Worm (Caenorhabditis elegans) whole organism, mixed stage, embryonic: Measurements from ENCODE around the gene ttr-27.

Experiments used
- M03D4.4 ChIP-seq: sonication (generic microtip); optimal IDR thresholded peaks from 2 replicates; lab custom pipeline; 2017; ENCODE audit warnings: mild to moderate bottlenecking, missing genetic modification characterization, missing compliant biosample characterization
- bed-3 ChIP-seq: fragments of 200-800 bp; sonication (Bioruptor generic); optimal IDR thresholded peaks from 3 replicates; lab custom pipeline; 2018; ENCODE audit warnings: mild to moderate bottlenecking, missing genetic modification characterization, moderate library complexity, missing compliant biosample characterization
- blmp-1 ChIP-seq: fragments of 150-350 bp; optimal IDR thresholded peaks from 2 replicates; lab custom pipeline; 2014; ENCODE audit warnings: missing biosample characterization, missing genetic modification characterization
- ceh-43 ChIP-seq: fragments of 200-800 bp; sonication (Bioruptor generic); optimal IDR thresholded peaks from 2 replicates; lab custom pipeline; 2018; ENCODE audit warnings: mild to moderate bottlenecking, missing genetic modification characterization, moderate library complexity, missing compliant biosample characterization
- ceh-83 ChIP-seq: fragments of 200-800 bp; sonication (Bioruptor generic); optimal IDR thresholded peaks from 2 replicates; lab custom pipeline; 2018; ENCODE audit warnings: mild to moderate bottlenecking, missing genetic modification characterization, missing compliant biosample characterization
- ces-1 ChIP-seq: fragments of 150-350 bp; optimal IDR thresholded peaks from 2 replicates; lab custom pipeline; 2014; ENCODE audit warnings: missing biosample characterization, missing genetic modification reagents, missing genetic modification characterization
- drap-1 ChIP-seq: fragments of 200-800 bp; sonication (Bioruptor generic); optimal IDR thresholded peaks from 3 replicates; lab custom pipeline; 2018; ENCODE audit warnings: mild to moderate bottlenecking, missing genetic modification characterization, missing compliant biosample characterization
- elt-1 ChIP-seq: sonication (generic microtip); optimal IDR thresholded peaks from 2 replicates; lab custom pipeline; 2017; ENCODE audit warnings: missing genetic modification characterization, mild to moderate bottlenecking, missing compliant biosample characterization, antibody characterized with exemption, moderate library complexity, borderline replicate concordance; ENCODE audit not compliant: insufficient read depth
- elt-3 ChIP-seq: fragments of 150-350 bp; optimal IDR thresholded peaks from 2 replicates; lab custom pipeline; 2014; ENCODE audit warnings: missing biosample characterization, missing genetic modification characterization
- flh-1 ChIP-seq: fragments of 200-800 bp; sonication (Bioruptor generic); optimal IDR thresholded peaks from 2 replicates; lab custom pipeline; 2018; ENCODE audit warnings: mild to moderate bottlenecking, missing genetic modification characterization, moderate library complexity, missing compliant biosample characterization
- hlh-1 ChIP-seq: fragments of 150-350 bp; optimal IDR thresholded peaks from 2 replicates; lab custom pipeline; 2014; ENCODE audit warnings: missing biosample characterization, missing genetic modification reagents, missing genetic modification characterization
- lin-13 ChIP-seq: fragments of 150-350 bp; optimal IDR thresholded peaks from 2 replicates; lab custom pipeline; 2014; ENCODE audit warnings: missing biosample characterization, missing genetic modification characterization
- lin-32 ChIP-seq: fragments of 200-800 bp; sonication (Bioruptor generic); optimal IDR thresholded peaks from 2 replicates; lab custom pipeline; 2018; ENCODE audit warnings: mild to moderate bottlenecking, missing genetic modification characterization, missing compliant biosample characterization
- lsy-2 ChIP-seq: fragments of 150-350 bp; optimal IDR thresholded peaks from 2 replicates; lab custom pipeline; 2014; ENCODE audit warnings: missing biosample characterization, missing genetic modification characterization
- mab-5 ChIP-seq: fragments of 150-350 bp; optimal IDR thresholded peaks from 2 replicates; lab custom pipeline; 2014; ENCODE audit warnings: missing biosample characterization, missing genetic modification characterization
- mep-1 ChIP-seq: fragments of 150-350 bp; optimal IDR thresholded peaks from 2 replicates; lab custom pipeline; 2017; ENCODE audit warnings: missing biosample characterization, missing genetic modification reagents, missing genetic modification characterization, inconsistent platforms
- mls-2 ChIP-seq: sonication (generic microtip); optimal IDR thresholded peaks from 2 replicates; lab custom pipeline; 2016; ENCODE audit warnings: mild to moderate bottlenecking, missing genetic modification characterization, moderate library complexity, missing compliant biosample characterization
- nhr-237 ChIP-seq: fragments of 150-350 bp; optimal IDR thresholded peaks from 2 replicates; lab custom pipeline; 2014; ENCODE audit warnings: missing biosample characterization, missing genetic modification characterization
- nhr-28 ChIP-seq: fragments of 150-350 bp; optimal IDR thresholded peaks from 2 replicates; lab custom pipeline; 2014; ENCODE audit warnings: missing biosample characterization, missing genetic modification characterization
- nhr-76 ChIP-seq: sonication (generic microtip); optimal IDR thresholded peaks from 2 replicates; lab custom pipeline; 2017; ENCODE audit warnings: missing biosample characterization, missing genetic modification characterization
- pha-4 ChIP-seq: fragments of 150-350 bp; optimal IDR thresholded peaks from 2 replicates; lab custom pipeline; 2018; ENCODE audit warnings: missing biosample characterization, missing genetic modification reagents, missing genetic modification characterization
- sem-2 ChIP-seq: fragments of 200-800 bp; sonication (Bioruptor generic); optimal IDR thresholded peaks from 2 replicates; lab custom pipeline; 2018; ENCODE audit warnings: mild to moderate bottlenecking, missing genetic modification characterization, missing compliant biosample characterization
- snpc-4 ChIP-seq: fragments of 150-350 bp; optimal IDR thresholded peaks from 2 replicates; lab custom pipeline; 2014; ENCODE audit warnings: missing biosample characterization, missing genetic modification characterization
- sptf-1 ChIP-seq: sonication (generic microtip); optimal IDR thresholded peaks from 2 replicates; lab custom pipeline; 2017; ENCODE audit warnings: mild to moderate bottlenecking, missing genetic modification characterization, moderate library complexity, missing compliant biosample characterization
- tbx-8 ChIP-seq: fragments of 200-800 bp; sonication (Bioruptor generic); optimal IDR thresholded peaks from 2 replicates; lab custom pipeline; 2018; ENCODE audit warnings: mild to moderate bottlenecking, missing genetic modification characterization, moderate library complexity, missing compliant biosample characterization
- unc-120 ChIP-seq: sonication (generic microtip); optimal IDR thresholded peaks from 2 replicates; lab custom pipeline; 2017; ENCODE audit warnings: missing genetic modification characterization, missing compliant biosample characterization; ENCODE audit not compliant: poor library complexity, severe bottlenecking
- unc-39 ChIP-seq: fragments of 150-350 bp; optimal IDR thresholded peaks from 2 replicates; lab custom pipeline; 2014; ENCODE audit warnings: missing biosample characterization, missing genetic modification characterization
- unc-62 ChIP-seq: fragments of 150-350 bp; optimal IDR thresholded peaks from 2 replicates; lab custom pipeline; 2014; ENCODE audit warnings: missing biosample characterization, missing genetic modification reagents, missing genetic modification characterization
- ztf-11 ChIP-seq: fragments of 150-350 bp; optimal IDR thresholded peaks from 2 replicates; lab custom pipeline; 2014; ENCODE audit warnings: missing biosample characterization, missing genetic modification characterization

ttr-27 gene

DNA sequence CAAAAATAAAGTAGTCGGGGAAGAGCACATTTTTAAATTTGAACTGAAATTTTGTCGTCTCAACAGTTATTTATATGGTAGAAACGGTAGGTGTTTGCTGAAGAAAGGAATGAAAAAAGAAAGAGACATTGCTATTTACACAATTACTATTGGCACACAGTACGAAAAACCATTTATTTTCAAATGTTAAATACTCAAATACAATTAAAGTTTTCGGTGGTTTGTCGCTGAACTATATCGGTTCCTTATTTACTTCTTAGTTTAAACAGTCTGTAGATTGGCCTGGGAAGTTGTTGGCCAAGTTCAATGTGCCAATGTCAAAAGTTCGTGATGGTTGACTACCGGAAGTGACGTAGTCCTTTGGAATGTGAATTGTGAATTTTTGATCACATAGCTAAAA, at the start of gene ttr-27:
ttr-27 (minus strand) TSS at position 45 of the 400 bp plus-strand sequence.
- TF ChIP-seq lsy-2 (tag; lab: Kevin White, UChicago), result no peak
- TF ChIP-seq lin-13, result no peak
- TF ChIP-seq, all 35 proteins: peak for 0

DNA sequence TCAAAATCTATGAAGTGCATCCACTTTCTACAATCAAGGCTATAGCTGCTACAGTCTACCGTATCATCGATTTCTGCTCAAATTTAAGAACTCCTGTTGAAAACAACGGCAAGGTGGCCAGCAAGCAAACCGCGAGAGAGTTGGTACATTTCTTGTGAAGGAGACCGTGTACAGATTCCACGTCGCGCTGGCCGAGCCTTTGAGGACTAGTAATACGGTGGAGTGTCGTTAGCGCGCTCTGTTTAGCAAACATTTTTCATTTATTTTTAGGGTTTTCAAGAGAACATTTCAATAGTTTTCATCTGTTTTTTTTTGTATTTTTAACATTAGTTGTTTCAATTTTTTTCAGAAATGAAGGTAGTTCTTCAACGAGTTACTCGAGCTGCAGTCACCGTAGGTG, 48.4 kb upstream of the ttr-27 start, which contains the start of gene pqn-68:
pqn-68 (plus strand) TSS at position 350 of the 400 bp plus-strand sequence.
- TF ChIP-seq pha-4 (tag; lab: Kevin White, UChicago) (peak; percentile 8), ceh-83 (no peak), nhr-76 (tag; lab: Kevin White, UChicago) (no peak)

DNA sequence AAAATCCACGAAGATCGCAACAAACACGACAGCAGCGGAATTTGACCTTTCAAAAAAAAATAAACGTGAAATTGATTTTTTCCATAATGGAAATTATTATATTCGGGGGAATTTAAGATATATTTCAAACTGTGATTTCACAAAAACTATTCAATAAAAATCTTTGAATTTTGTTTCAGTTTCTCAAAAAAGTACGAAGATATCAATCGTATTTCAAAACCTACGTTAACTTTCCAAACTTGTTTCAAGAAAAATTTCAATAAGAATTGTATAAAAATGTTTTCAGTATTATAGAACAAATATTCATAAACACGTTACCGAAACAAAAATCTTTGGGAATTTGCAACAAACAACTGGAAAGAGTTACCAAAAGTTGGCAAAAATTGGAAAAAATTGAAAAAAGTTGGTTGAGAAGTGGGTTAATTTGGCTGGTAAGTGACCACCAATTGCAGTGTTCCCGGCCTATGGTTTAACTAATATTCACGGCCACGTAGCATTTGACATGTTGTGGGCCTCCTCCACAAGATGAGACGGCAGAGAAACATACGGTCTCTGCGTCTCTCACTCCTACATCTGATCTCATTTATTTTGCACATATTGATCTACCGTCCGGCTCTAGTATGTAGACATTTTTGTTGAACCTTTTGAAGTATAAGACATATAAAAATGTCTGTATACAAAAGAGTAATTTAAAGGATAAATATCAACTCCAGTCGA, 47.1 kb upstream of the ttr-27 start, which contains the start of the genes T16G1.9 and T16G1.18:
T16G1.9 (minus strand) TSS at position 51 of the 717 bp plus-strand sequence.
T16G1.18 (plus strand) TSS at position 493 of the 717 bp plus-strand sequence.
- TF ChIP-seq bed-3 (no peak), nhr-28 (tag; lab: Kevin White, UChicago) (no peak), M03D4.4 (tag; lab: Kevin White, UChicago) (no peak), ceh-83 (no peak), nhr-237 (peak; percentile 12), mep-1 (tag; lab: Kevin White, UChicago) (peak; percentile 17), hlh-1 (tag; lab: Kevin White, UChicago) (peak; percentile 50), mab-5 (tag; lab: Kevin White, UChicago) (no peak), nhr-76 (tag; lab: Kevin White, UChicago) (no peak), elt-1 (tag; lab: Kevin White, UChicago) (no peak), tbx-8 (GFP tag; lab: Kevin White, UChicago) (no peak), unc-62 (GFP tag; lab: Kevin White, UChicago) (no peak), ceh-43 (GFP tag; lab: Kevin White, UChicago) (no peak), lin-13 (peak; percentile 14), blmp-1 (no peak), elt-3 (no peak), mls-2 (no peak), sem-2 (no peak), drap-1 (GFP tag; lab: Kevin White, UChicago) (no peak), pha-4 (tag; lab: Kevin White, UChicago) (peak; percentile 11), lin-32 (GFP tag; lab: Kevin White, UChicago) (no peak), ces-1 (peak; percentile 90)
- TF ChIP-seq, all 35 proteins: peak for 6

DNA sequence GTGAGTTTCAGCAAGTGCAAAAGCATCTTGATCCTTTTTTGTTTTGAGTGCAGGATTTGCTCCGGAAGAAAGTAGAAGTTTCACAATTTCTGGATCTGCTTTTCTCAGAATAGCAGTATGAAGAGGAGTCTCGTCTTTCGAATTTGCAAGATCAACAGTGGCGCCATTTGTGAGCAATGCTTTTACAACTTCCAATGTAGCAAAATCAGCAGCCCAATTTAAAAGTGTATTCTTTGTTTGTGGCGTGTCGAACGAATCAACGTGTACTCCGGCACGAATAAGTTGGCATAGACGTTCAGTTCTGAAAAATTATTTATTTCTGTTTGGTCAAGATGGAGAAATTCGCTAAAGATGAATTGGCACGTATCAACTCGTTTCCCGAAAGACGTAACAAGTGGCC, 45.7 kb upstream of the ttr-27 start, which contains the start of gene T16G1.13:
T16G1.13 (plus strand) TSS at position 301 of the 400 bp plus-strand sequence.
- TF ChIP-seq ces-1, result no peak
- no peak for TF ChIP-seq snpc-4 (tag; lab: Kevin White, UChicago)
- TF ChIP-seq ceh-43 (GFP tag; lab: Kevin White, UChicago), result no peak
- no peak for TF ChIP-seq unc-62 (GFP tag; lab: Kevin White, UChicago)
- TF ChIP-seq, all 35 proteins: peak for 0

DNA sequence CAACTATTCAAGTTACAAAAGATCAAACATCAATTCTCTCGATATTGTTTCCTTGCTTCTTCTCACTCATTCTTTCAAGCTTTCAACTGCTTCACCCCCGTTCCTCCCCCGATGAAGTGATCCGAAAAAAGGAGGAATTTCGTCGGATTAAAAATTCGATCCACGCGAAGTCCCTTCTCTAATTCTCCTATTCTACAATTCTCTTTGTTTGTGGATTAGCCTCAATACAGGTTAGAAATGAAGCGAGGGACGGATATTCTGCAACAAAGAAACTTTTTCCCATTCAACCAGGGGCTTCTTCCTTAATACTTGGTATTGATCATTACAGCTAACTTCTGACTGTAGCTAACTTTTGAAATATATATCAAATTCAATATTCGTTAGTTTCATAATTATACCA, 40.9 kb upstream of the ttr-27 start, which contains the start of gene grl-2:
grl-2 (plus strand) TSS at position 301 of the 400 bp plus-strand sequence.
- TF ChIP-seq ztf-11 (tag; lab: Kevin White, UChicago) (no peak), lsy-2 (tag; lab: Kevin White, UChicago) (no peak), tbx-8 (GFP tag; lab: Kevin White, UChicago) (no peak), unc-120 (no peak), mep-1 (tag; lab: Kevin White, UChicago) (no peak), sptf-1 (tag; lab: Kevin White, UChicago) (no peak), blmp-1 (no peak), snpc-4 (tag; lab: Kevin White, UChicago) (no peak)

DNA sequence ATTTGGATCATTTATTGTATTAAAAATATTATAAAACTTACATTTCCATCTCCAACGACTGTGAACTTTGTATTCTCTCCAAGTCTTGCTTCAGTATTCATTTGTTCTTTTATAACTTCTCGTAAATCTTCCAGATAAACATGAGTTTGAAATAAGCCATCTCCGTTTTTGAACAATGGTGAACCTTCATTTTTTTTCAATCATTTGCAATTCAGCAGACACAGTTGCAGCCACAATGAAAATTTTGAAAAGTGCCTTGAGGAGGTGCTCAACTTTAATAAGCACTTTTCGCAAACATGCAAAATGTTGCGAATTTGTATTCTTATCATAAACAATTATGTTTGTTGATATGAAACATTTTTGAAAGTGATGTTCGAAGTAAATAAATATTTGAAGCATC, 40.3 kb upstream of the ttr-27 start, which contains the start of gene T16G1.3:
T16G1.3 (minus strand) TSS at position 101 of the 400 bp plus-strand sequence.
- TF ChIP-seq tbx-8 (GFP tag; lab: Kevin White, UChicago), result no peak
- TF ChIP-seq drap-1 (GFP tag; lab: Kevin White, UChicago), result no peak
- no peak for TF ChIP-seq unc-62 (GFP tag; lab: Kevin White, UChicago)
- no peak for TF ChIP-seq ztf-11 (tag; lab: Kevin White, UChicago)
- TF ChIP-seq hlh-1 (tag; lab: Kevin White, UChicago), result no peak
- no peak for TF ChIP-seq unc-39 (tag; lab: Kevin White, UChicago)
- TF ChIP-seq nhr-76 (tag; lab: Kevin White, UChicago), result no peak
- no peak for TF ChIP-seq lin-13
- TF ChIP-seq flh-1 (GFP tag; lab: Kevin White, UChicago), result no peak
- no peak for TF ChIP-seq bed-3
- no peak for TF ChIP-seq nhr-237
- no peak for TF ChIP-seq nhr-28 (tag; lab: Kevin White, UChicago)
- no peak for TF ChIP-seq sptf-1 (tag; lab: Kevin White, UChicago)
